Fruit fly (Drosophila melanogaster): Measurements from ENCODE around the gene Rim2.

dm6 chr2L:1724592-1724940 lies 378 bp upstream of the Rim2 start:
- TF ChIP-seq Sin3A (optimal IDR thresholded peaks at IDR 0.05) (no peak), psq (optimal IDR thresholded peaks at IDR 0.05) (no peak), h (optimal IDR thresholded peaks at IDR 0.05) (no peak), ttk (optimal IDR thresholded peaks at IDR 0.05) (no peak), insv (optimal IDR thresholded peaks at IDR 0.05) (no peak)
